Worm (Caenorhabditis elegans): ENCODE data around the gene T05E12.9.

- TF ChIP-seq ztf-1 (GFP tag; conservative IDR thresholded peaks at IDR 0.05) (no peak), aly-2 (tag; optimal IDR thresholded peaks at IDR 0.05) (no peak), snpc-4 (tag; optimal IDR thresholded peaks at IDR 0.05) (no peak), egl-27 (tag; optimal IDR thresholded peaks at IDR 0.05) (no peak), nhr-23 (tag; optimal IDR thresholded peaks at IDR 0.05) (no peak), ceh-82 (tag; optimal IDR thresholded peaks at IDR 0.05) (no peak), nhr-11 (tag; optimal IDR thresholded peaks at IDR 0.05) (no peak), nhr-10 (tag; optimal IDR thresholded peaks at IDR 0.05) (no peak), lin-39 (tag; optimal IDR thresholded peaks at IDR 0.05) (no peak), ama-1 (optimal IDR thresholded peaks at IDR 0.05) (no peak), elt-1 (tag; optimal IDR thresholded peaks at IDR 0.05) (no peak), zag-1 (tag; optimal IDR thresholded peaks at IDR 0.05) (no peak)
These were observed 22.6 kb downstream of the T05E12.9 start, which contains the start of gene sri-66 for ce11 chrV:17059987-17060386.
